Fruit fly (Drosophila melanogaster) whole organism, embryonic: ENCODE measurements around the gene Sgp.

Experiments used
- Ada2b ChIP-seq: fragments of 200-800 bp; sonication (Bioruptor generic); IDR thresholded peaks from 2 replicates; pipeline ENCODE4 v1.3.6; 2022; ENCODE audit warnings: missing biosample characterization, missing genetic modification characterization
- Antp ChIP-seq: fragments of 200-800 bp; sonication (Bioruptor generic); optimal IDR thresholded peaks from 3 replicates; lab custom pipeline; 2016; ENCODE audit warnings: missing biosample characterization, missing genetic modification characterization
- Atf3 ChIP-seq: fragments of 200-800 bp; sonication (Bioruptor generic); optimal IDR thresholded peaks from 3 replicates; lab custom pipeline; 2016; ENCODE audit warnings: missing biosample characterization, missing genetic modification characterization
- BEAF-32 ChIP-seq: fragments of 200-800 bp; sonication (Bioruptor generic); optimal IDR thresholded peaks from 3 replicates; lab custom pipeline; 2017; ENCODE audit warnings: missing biosample characterization, missing genetic modification characterization, mild to moderate bottlenecking, moderate library complexity, missing genetic modification reagents
- CG10565 ChIP-seq: fragments of 200-800 bp; sonication (Bioruptor generic); optimal IDR thresholded peaks from 3 replicates; lab custom pipeline; 2016; ENCODE audit warnings: missing biosample characterization, mild to moderate bottlenecking, missing genetic modification characterization
- CG10654 ChIP-seq: fragments of 200-800 bp; sonication (Bioruptor generic); optimal IDR thresholded peaks from 2 replicates; lab custom pipeline; 2016; ENCODE audit warnings: missing biosample characterization, missing genetic modification characterization
- CG11504 ChIP-seq: fragments of 200-800 bp; sonication (Bioruptor generic); optimal IDR thresholded peaks from 3 replicates; lab custom pipeline; 2019; ENCODE audit warnings: missing biosample characterization, mild to moderate bottlenecking, missing genetic modification characterization, moderate library complexity
- CG12071 ChIP-seq: fragments of 200-800 bp; sonication (Bioruptor generic); optimal IDR thresholded peaks from 3 replicates; lab custom pipeline; 2018; ENCODE audit warnings: missing biosample characterization, mild to moderate bottlenecking, missing genetic modification characterization
- CG12236 ChIP-seq: fragments of 200-800 bp; sonication (Bioruptor generic); optimal IDR thresholded peaks from 2 replicates; lab custom pipeline; 2016; ENCODE audit warnings: missing biosample characterization, missing genetic modification characterization
- CG12391 ChIP-seq: fragments of 200-800 bp; sonication (Bioruptor generic); optimal IDR thresholded peaks from 3 replicates; lab custom pipeline; 2018; ENCODE audit warnings: missing biosample characterization, mild to moderate bottlenecking, missing genetic modification characterization, moderate library complexity
- CG14014 ChIP-seq: fragments of 200-800 bp; sonication (Bioruptor generic); IDR thresholded peaks from 2 replicates; pipeline ENCODE4 v1.3.6; 2022; ENCODE audit warnings: missing biosample characterization, missing genetic modification characterization
- CG14050 ChIP-seq: fragments of 200-800 bp; sonication (Bioruptor generic); IDR thresholded peaks from 3 replicates; pipeline ENCODE4 v1.3.6; 2022; ENCODE audit warnings: missing biosample characterization, missing genetic modification characterization
- CG14860 ChIP-seq: fragments of 200-800 bp; sonication (Bioruptor generic); IDR thresholded peaks from 3 replicates; pipeline ENCODE4 v1.3.6; 2022; ENCODE audit warnings: missing biosample characterization, missing genetic modification characterization; ENCODE audit not compliant: partially characterized antibody
- CG15011 ChIP-seq: fragments of 200-800 bp; sonication (Bioruptor generic); optimal IDR thresholded peaks from 3 replicates; lab custom pipeline; 2018; ENCODE audit warnings: missing biosample characterization, mild to moderate bottlenecking, missing genetic modification characterization
- CG1602 ChIP-seq: fragments of 200-800 bp; sonication (Bioruptor generic); optimal IDR thresholded peaks from 3 replicates; lab custom pipeline; 2016; ENCODE audit warnings: missing biosample characterization, missing genetic modification characterization
- CG1647 ChIP-seq: fragments of 200-800 bp; sonication (Bioruptor generic); optimal IDR thresholded peaks from 3 replicates; lab custom pipeline; 2016; ENCODE audit warnings: missing biosample characterization, missing genetic modification characterization
- CG17385 ChIP-seq: fragments of 200-800 bp; sonication (Bioruptor generic); optimal IDR thresholded peaks from 3 replicates; lab custom pipeline; 2018; ENCODE audit warnings: missing biosample characterization, mild to moderate bottlenecking, missing genetic modification characterization
- CG2116 ChIP-seq: fragments of 200-800 bp; sonication (Bioruptor generic); optimal IDR thresholded peaks from 3 replicates; lab custom pipeline; 2018; ENCODE audit warnings: missing biosample characterization, mild to moderate bottlenecking, missing genetic modification characterization
- CG30403 ChIP-seq: fragments of 200-800 bp; sonication (Bioruptor generic); optimal IDR thresholded peaks from 3 replicates; lab custom pipeline; 2016; ENCODE audit warnings: missing biosample characterization, missing genetic modification characterization
- CG32767 ChIP-seq: fragments of 200-800 bp; sonication (Bioruptor generic); IDR thresholded peaks from 2 replicates; pipeline ENCODE4 v1.3.6; 2022; ENCODE audit warnings: missing biosample characterization, missing genetic modification characterization
- CG33557 ChIP-seq: fragments of 200-800 bp; sonication (Bioruptor generic); optimal IDR thresholded peaks from 2 replicates; lab custom pipeline; 2019; ENCODE audit warnings: missing biosample characterization, mild to moderate bottlenecking, missing genetic modification characterization, moderate library complexity
- CG4424 ChIP-seq: fragments of 200-800 bp; sonication (Bioruptor generic); optimal IDR thresholded peaks from 3 replicates; lab custom pipeline; 2016; ENCODE audit warnings: missing biosample characterization, missing genetic modification characterization
- CG7271 ChIP-seq: fragments of 200-800 bp; sonication (Bioruptor generic); optimal IDR thresholded peaks from 2 replicates; lab custom pipeline; 2018; ENCODE audit warnings: missing biosample characterization, mild to moderate bottlenecking, missing genetic modification characterization, moderate library complexity
- CG8281 ChIP-seq: fragments of 200-800 bp; sonication (Bioruptor generic); optimal IDR thresholded peaks from 2 replicates; lab custom pipeline; 2018; ENCODE audit warnings: missing biosample characterization, mild to moderate bottlenecking, missing genetic modification characterization, moderate library complexity
- CG8359 ChIP-seq: fragments of 200-800 bp; sonication (Bioruptor generic); optimal IDR thresholded peaks from 2 replicates; lab custom pipeline; 2017; ENCODE audit warnings: missing biosample characterization, mild to moderate bottlenecking, missing genetic modification characterization, borderline replicate concordance
- CG9727 ChIP-seq: fragments of 200-800 bp; sonication (Bioruptor generic); optimal IDR thresholded peaks from 3 replicates; lab custom pipeline; 2017; ENCODE audit warnings: missing biosample characterization, mild to moderate bottlenecking, missing genetic modification characterization
- CG9817 ChIP-seq: fragments of 200-800 bp; sonication (Bioruptor generic); optimal IDR thresholded peaks from 2 replicates; lab custom pipeline; 2018; ENCODE audit warnings: missing biosample characterization, mild to moderate bottlenecking, missing genetic modification characterization, moderate library complexity
- CHES-1-like ChIP-seq: fragments of 200-800 bp; sonication (Bioruptor generic); optimal IDR thresholded peaks from 2 replicates; lab custom pipeline; 2016; ENCODE audit warnings: missing biosample characterization, missing genetic modification characterization
- CrebB ChIP-seq: fragments of 200-800 bp; sonication (Bioruptor generic); optimal IDR thresholded peaks from 3 replicates; lab custom pipeline; 2018; ENCODE audit warnings: missing biosample characterization, mild to moderate bottlenecking, missing genetic modification characterization
- D ChIP-seq, 2 experiments: fragments of 200-800 bp in 1 of 2; fragments of >200 bp in 1 of 2; sonication (Bioruptor generic) in 1 of 2; optimal IDR thresholded peaks; 2 replicates in 1 of 2; 3 replicates in 1 of 2; lab custom pipeline; 2017; ENCODE audit warnings: mild to moderate bottlenecking in 1 of 2, missing biosample characterization in 1 of 2, missing genetic modification characterization in 1 of 2, missing genetic modification reagents in 1 of 2
- Gsc ChIP-seq: fragments of 200-800 bp; sonication (Bioruptor generic); IDR thresholded peaks from 2 replicates; pipeline ENCODE4 v1.3.6; 2022; ENCODE audit warnings: missing biosample characterization, missing genetic modification characterization
- H15 ChIP-seq: fragments of 200-800 bp; sonication (Bioruptor generic); IDR thresholded peaks from 3 replicates; pipeline ENCODE4 v1.3.6; 2022; ENCODE audit warnings: missing biosample characterization, missing genetic modification characterization
- H2.0 ChIP-seq: fragments of 200-800 bp; sonication (Bioruptor generic); IDR thresholded peaks from 2 replicates; pipeline ENCODE4 v1.3.6; 2022; ENCODE audit warnings: missing biosample characterization, missing genetic modification characterization
- MBD-R2 ChIP-seq: fragments of 200-800 bp; sonication (Bioruptor generic); IDR thresholded peaks from 2 replicates; pipeline ENCODE4 v1.3.6; 2022; ENCODE audit warnings: missing biosample characterization, missing genetic modification characterization
- Med ChIP-seq: fragments of 200-800 bp; sonication (Bioruptor generic); peaks from one replicate; lab custom pipeline; 2016; ENCODE audit warnings: missing biosample characterization, missing genetic modification characterization, mild to moderate bottlenecking, inconsistent platforms, moderate library complexity
- Tbp ChIP-seq: fragments of >200 bp; optimal IDR thresholded peaks from 2 replicates; lab custom pipeline; 2018; ENCODE audit warnings: missing biosample characterization, missing genetic modification characterization
- chn ChIP-seq: fragments of 200-800 bp; sonication (Bioruptor generic); optimal IDR thresholded peaks from 2 replicates; lab custom pipeline; 2016; ENCODE audit warnings: missing biosample characterization, missing genetic modification characterization
- dysf ChIP-seq: fragments of 200-800 bp; sonication (Bioruptor generic); IDR thresholded peaks from 3 replicates; pipeline ENCODE4 v1.3.6; 2022; ENCODE audit warnings: missing biosample characterization, missing genetic modification characterization
- fd3F ChIP-seq: fragments of 200-800 bp; sonication (Bioruptor generic); optimal IDR thresholded peaks from 2 replicates; lab custom pipeline; 2018; ENCODE audit warnings: missing biosample characterization, mild to moderate bottlenecking, missing genetic modification characterization, moderate library complexity
- ftz-f1 ChIP-seq: fragments of 200-800 bp; sonication (Bioruptor generic); optimal IDR thresholded peaks from 2 replicates; lab custom pipeline; 2016; ENCODE audit warnings: missing biosample characterization, missing genetic modification characterization
- gce ChIP-seq: fragments of 200-800 bp; sonication (Bioruptor generic); IDR thresholded peaks from 3 replicates; pipeline ENCODE4 v1.3.6; 2022; ENCODE audit warnings: missing biosample characterization, missing genetic modification characterization
- gsb-n ChIP-seq: fragments of 200-800 bp; sonication (Bioruptor generic); optimal IDR thresholded peaks from 3 replicates; lab custom pipeline; 2018; ENCODE audit warnings: missing biosample characterization, mild to moderate bottlenecking, missing genetic modification characterization
- hth ChIP-seq: fragments of >200 bp; optimal IDR thresholded peaks from 2 replicates; lab custom pipeline; 2017; ENCODE audit warnings: inconsistent platforms
- maf-S ChIP-seq: fragments of 200-800 bp; sonication (Bioruptor generic); optimal IDR thresholded peaks from 2 replicates; lab custom pipeline; 2016; ENCODE audit warnings: missing biosample characterization, missing genetic modification characterization
- org-1 ChIP-seq: fragments of 200-800 bp; sonication (Bioruptor generic); optimal IDR thresholded peaks from 2 replicates; lab custom pipeline; 2017; ENCODE audit warnings: missing biosample characterization, missing genetic modification characterization
- pros ChIP-seq: fragments of 200-800 bp; sonication (Bioruptor generic); optimal IDR thresholded peaks from 3 replicates; lab custom pipeline; 2019; ENCODE audit warnings: missing biosample characterization, mild to moderate bottlenecking, missing genetic modification characterization, moderate library complexity
- pzg ChIP-seq: fragments of 200-800 bp; sonication (Bioruptor generic); optimal IDR thresholded peaks from 3 replicates; lab custom pipeline; 2018; ENCODE audit warnings: missing biosample characterization, mild to moderate bottlenecking, missing genetic modification characterization, moderate library complexity
- ranshi ChIP-seq: fragments of 200-800 bp; sonication (Bioruptor generic); IDR thresholded peaks from 2 replicates; pipeline ENCODE4 v1.3.6; 2022; ENCODE audit warnings: missing biosample characterization, missing genetic modification characterization
- rib ChIP-seq: fragments of 200-800 bp; sonication (Bioruptor generic); IDR thresholded peaks from 2 replicates; pipeline ENCODE4 v1.3.6; 2022; ENCODE audit warnings: missing biosample characterization, missing genetic modification characterization
- so ChIP-seq: fragments of 200-800 bp; sonication (Bioruptor generic); IDR thresholded peaks from 3 replicates; pipeline ENCODE4 v1.3.6; 2022; ENCODE audit warnings: missing biosample characterization, missing genetic modification characterization
- tio ChIP-seq: fragments of 200-800 bp; sonication (Bioruptor generic); optimal IDR thresholded peaks from 2 replicates; lab custom pipeline; 2017; ENCODE audit warnings: missing biosample characterization, missing genetic modification characterization, inconsistent platforms
- unc-4 ChIP-seq: fragments of 200-800 bp; sonication (Bioruptor generic); IDR thresholded peaks from 2 replicates; pipeline ENCODE4 v1.3.6; 2022; ENCODE audit warnings: missing biosample characterization, missing genetic modification characterization; ENCODE audit not compliant: partially characterized antibody

The Sgp gene

DNA sequence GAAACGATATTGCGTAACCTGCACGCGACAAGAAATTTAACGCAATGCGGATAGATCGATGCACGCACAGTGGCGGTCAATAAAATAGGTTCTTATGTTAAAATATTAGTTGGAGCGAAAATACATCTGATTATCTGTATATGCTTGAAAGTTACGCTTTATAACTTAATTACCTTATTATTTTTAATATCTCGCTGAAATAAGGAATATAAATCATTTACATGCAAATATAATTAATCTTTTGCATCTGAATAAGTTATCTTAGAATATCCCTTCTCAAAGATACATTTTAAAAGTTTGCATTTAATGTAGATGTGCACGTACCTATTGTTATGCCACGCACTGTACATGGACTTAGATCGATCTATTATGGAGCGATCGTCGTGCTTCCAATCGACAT is 47.8 kb upstream of the Sgp start (continued):
- TF ChIP-seq CG8359 (GFP tag; lab: Kevin White, UChicago) = no peak
- TF ChIP-seq CG8281 (tag; lab: Kevin White, UChicago) = no peak
- TF ChIP-seq pzg = no peak
- TF ChIP-seq CG12391 = peak; percentile 38
- no peak for TF ChIP-seq Atf3
- TF ChIP-seq CG33557 = peak; percentile 43
- TF ChIP-seq Med (GFP tag; lab: Kevin White, UChicago) = no peak
- peak; percentile 50 for TF ChIP-seq CG11504 (tag; lab: Kevin White, UChicago)
- TF ChIP-seq pros = no peak
- peak; percentile 14 for TF ChIP-seq tio
- no peak for TF ChIP-seq CG2116
- TF ChIP-seq ranshi (GFP tag; lab: Robert Waterston, UW) = no peak
- TF ChIP-seq CG10654 (GFP tag; lab: Kevin White, UChicago) = no peak
- TF ChIP-seq rib (GFP tag; lab: Robert Waterston, UW) = no peak
- peak; percentile 29 for TF ChIP-seq CG1602 (GFP tag; lab: Kevin White, UChicago)
- TF ChIP-seq so (GFP tag; lab: Robert Waterston, UW) = no peak
- no peak for TF ChIP-seq org-1 (GFP tag; lab: Kevin White, UChicago)
- TF ChIP-seq Ada2b (GFP tag; lab: Robert Waterston, UW) = no peak
- no peak for TF ChIP-seq unc-4
- no peak for TF ChIP-seq CG14014 (GFP tag; lab: Robert Waterston, UW)
- TF ChIP-seq dysf = 0 out of 3 replicates have a peak, but pooled peaks have one; percentile 44
- peak; percentile 29 for TF ChIP-seq CG30403 (GFP tag; lab: Kevin White, UChicago)
- TF ChIP-seq CG32767 (GFP tag; lab: Robert Waterston, UW) = no peak
- no peak for TF ChIP-seq H2.0 (GFP tag; lab: Robert Waterston, UW)
- peak; percentile 50 for TF ChIP-seq gsb-n (tag; lab: Kevin White, UChicago)
- TF ChIP-seq Antp (GFP tag; lab: Kevin White, UChicago) = no peak
- TF ChIP-seq maf-S = no peak
- TF ChIP-seq Gsc = no peak
- no peak for TF ChIP-seq CG1647
- no peak for TF ChIP-seq CG15011 (GFP tag; lab: Kevin White, UChicago)
- no peak for TF ChIP-seq Tbp
- no peak for TF ChIP-seq CG17385
- TF ChIP-seq CG7271 (tag; lab: Kevin White, UChicago) = no peak
- no peak for TF ChIP-seq CG12071 (GFP tag; lab: Kevin White, UChicago)
- no peak for TF ChIP-seq BEAF-32 (GFP tag; lab: Kevin White, UChicago)
- TF ChIP-seq H15 (GFP tag; lab: Robert Waterston, UW) = no peak
- TF ChIP-seq CG9727 (GFP tag; lab: Kevin White, UChicago) = peak; percentile 60
- TF ChIP-seq CHES-1-like (GFP tag; lab: Kevin White, UChicago) = no peak
- TF ChIP-seq CG4424 (GFP tag; lab: Kevin White, UChicago) = peak; percentile 44
- no peak for TF ChIP-seq CG14860 (GFP tag; lab: Robert Waterston, UW)
- no peak for TF ChIP-seq gce (GFP tag; lab: Robert Waterston, UW)
- TF ChIP-seq MBD-R2 (GFP tag; lab: Robert Waterston, UW) = no peak
- no peak for TF ChIP-seq CrebB (tag; lab: Kevin White, UChicago)
- no peak for TF ChIP-seq chn (GFP tag; lab: Kevin White, UChicago)
- no peak for TF ChIP-seq ftz-f1
- no peak for TF ChIP-seq hth (lab: Kevin White, UChicago)
- no peak for TF ChIP-seq CG9817 (tag; lab: Kevin White, UChicago)
- TF ChIP-seq CG10565 = no peak
- no peak for TF ChIP-seq CG12236
- TF ChIP-seq D (optimal IDR thresholded peaks at IDR 0.05; lab: Kevin White, UChicago) = no peak
- TF ChIP-seq D (GFP tag; optimal IDR thresholded peaks at IDR 0.05; lab: Kevin White, UChicago) = peak; percentile 46
- no peak for TF ChIP-seq CG14050
- TF ChIP-seq fd3F (GFP tag; lab: Kevin White, UChicago) = no peak
